Fruit fly (Drosophila melanogaster) whole organism, embryonic: ENCODE data around the gene CG32797.

Experiments used
- Atf6 ChIP-seq: fragments of 200-800 bp; sonication (Bioruptor generic); IDR thresholded peaks from 2 replicates; pipeline ENCODE4 v1.3.6; 2022; ENCODE audit warnings: missing biosample characterization, missing genetic modification characterization
- Awh ChIP-seq: fragments of 200-800 bp; sonication (Bioruptor generic); IDR thresholded peaks from 2 replicates; pipeline ENCODE4, ENCODE4 v1.3.6; 2022; ENCODE audit warnings: missing biosample characterization, missing genetic modification characterization
- CG10274 ChIP-seq: fragments of 200-800 bp; sonication (Bioruptor generic); optimal IDR thresholded peaks from 3 replicates; lab custom pipeline; 2017; ENCODE audit warnings: missing biosample characterization, mild to moderate bottlenecking, missing genetic modification characterization
- CG11085 ChIP-seq: fragments of 200-800 bp; sonication (Bioruptor generic); IDR thresholded peaks from 2 replicates; pipeline ENCODE4 v1.3.6; 2022; ENCODE audit warnings: missing biosample characterization, missing genetic modification characterization
- CG13123 ChIP-seq: fragments of 200-800 bp; sonication (Bioruptor generic); optimal IDR thresholded peaks from 2 replicates; lab custom pipeline; 2016; ENCODE audit warnings: missing biosample characterization, missing genetic modification characterization
- CG13287 ChIP-seq: fragments of 200-800 bp; sonication (Bioruptor generic); IDR thresholded peaks from 2 replicates; pipeline ENCODE4 v1.3.6; 2022; ENCODE audit warnings: missing biosample characterization, missing genetic modification characterization; ENCODE audit not compliant: partially characterized antibody
- CG14014 ChIP-seq: fragments of 200-800 bp; sonication (Bioruptor generic); IDR thresholded peaks from 2 replicates; pipeline ENCODE4 v1.3.6; 2022; ENCODE audit warnings: missing biosample characterization, missing genetic modification characterization
- CG1529 ChIP-seq: fragments of 200-800 bp; sonication (Bioruptor generic); optimal IDR thresholded peaks from 3 replicates; lab custom pipeline; 2018; ENCODE audit warnings: missing biosample characterization, missing genetic modification characterization
- CG17359 ChIP-seq: fragments of 200-800 bp; sonication (Bioruptor generic); optimal IDR thresholded peaks from 3 replicates; lab custom pipeline; 2018; ENCODE audit warnings: missing biosample characterization, mild to moderate bottlenecking, missing genetic modification characterization, moderate library complexity
- CG18476 ChIP-seq: fragments of 200-800 bp; sonication (Bioruptor generic); optimal IDR thresholded peaks from 2 replicates; lab custom pipeline; 2016; ENCODE audit warnings: missing biosample characterization, mild to moderate bottlenecking, missing genetic modification characterization
- CG2116 ChIP-seq: fragments of 200-800 bp; sonication (Bioruptor generic); optimal IDR thresholded peaks from 3 replicates; lab custom pipeline; 2018; ENCODE audit warnings: missing biosample characterization, mild to moderate bottlenecking, missing genetic modification characterization
- CG2120 ChIP-seq: fragments of 200-800 bp; sonication (Bioruptor generic); optimal IDR thresholded peaks from 3 replicates; lab custom pipeline; 2016; ENCODE audit warnings: missing biosample characterization, missing genetic modification characterization
- CG2875 ChIP-seq: fragments of 200-800 bp; sonication (Bioruptor generic); optimal IDR thresholded peaks from 2 replicates; lab custom pipeline; 2017; ENCODE audit warnings: missing biosample characterization, mild to moderate bottlenecking, missing genetic modification characterization, missing genetic modification reagents
- CG30431 ChIP-seq: fragments of 200-800 bp; sonication (Bioruptor generic); optimal IDR thresholded peaks from 2 replicates; lab custom pipeline; 2017; ENCODE audit warnings: missing biosample characterization, missing genetic modification characterization
- CG42726 ChIP-seq: fragments of 200-800 bp; sonication (Bioruptor generic); IDR thresholded peaks from 2 replicates; pipeline ENCODE4 v1.3.6; 2022; ENCODE audit warnings: missing biosample characterization, missing genetic modification characterization; ENCODE audit not compliant: partially characterized antibody
- CG4282 ChIP-seq: fragments of 200-800 bp; sonication (Bioruptor generic); optimal IDR thresholded peaks from 2 replicates; lab custom pipeline; 2016; ENCODE audit warnings: missing biosample characterization, missing genetic modification characterization
- CG4617 ChIP-seq: fragments of 200-800 bp; sonication (Bioruptor generic); optimal IDR thresholded peaks from 3 replicates; lab custom pipeline; 2016; ENCODE audit warnings: missing biosample characterization, missing genetic modification characterization, borderline replicate concordance
- CG6254 ChIP-seq: fragments of 200-800 bp; sonication (Bioruptor generic); optimal IDR thresholded peaks from 3 replicates; lab custom pipeline; 2017; ENCODE audit warnings: mild to moderate bottlenecking, missing biosample characterization, missing genetic modification reagents, missing genetic modification characterization
- CG6791 ChIP-seq: fragments of 200-800 bp; sonication (Bioruptor generic); IDR thresholded peaks from 3 replicates; pipeline ENCODE4 v1.3.6; 2022; ENCODE audit warnings: missing biosample characterization, missing genetic modification characterization; ENCODE audit not compliant: partially characterized antibody
- CG6813 ChIP-seq: fragments of 200-800 bp; sonication (Bioruptor generic); optimal IDR thresholded peaks from 2 replicates; lab custom pipeline; 2017; ENCODE audit warnings: missing biosample characterization, missing genetic modification characterization, mild to moderate bottlenecking, moderate library complexity, missing genetic modification reagents
- CG6854 ChIP-seq: fragments of 200-800 bp; sonication (Bioruptor generic); optimal IDR thresholded peaks from 3 replicates; lab custom pipeline; 2017; ENCODE audit warnings: missing biosample characterization, mild to moderate bottlenecking, missing genetic modification characterization
- CG7928 ChIP-seq: fragments of 200-800 bp; sonication (Bioruptor generic); optimal IDR thresholded peaks from 2 replicates; lab custom pipeline; 2017; ENCODE audit warnings: missing biosample characterization, mild to moderate bottlenecking, missing genetic modification characterization
- CG8281 ChIP-seq: fragments of 200-800 bp; sonication (Bioruptor generic); optimal IDR thresholded peaks from 2 replicates; lab custom pipeline; 2018; ENCODE audit warnings: missing biosample characterization, mild to moderate bottlenecking, missing genetic modification characterization, moderate library complexity
- CG9609 ChIP-seq: fragments of 200-800 bp; sonication (Bioruptor generic); optimal IDR thresholded peaks from 3 replicates; lab custom pipeline; 2016; ENCODE audit warnings: missing biosample characterization, missing genetic modification characterization
- CG9932 ChIP-seq: fragments of 200-800 bp; sonication (Bioruptor generic); IDR thresholded peaks from 2 replicates; pipeline ENCODE4 v1.3.6; 2022; ENCODE audit warnings: missing biosample characterization, missing genetic modification characterization
- CTCF ChIP-seq: fragments of 200-800 bp; sonication (Bioruptor generic); optimal IDR thresholded peaks from 2 replicates; lab custom pipeline; 2017; ENCODE audit warnings: missing biosample characterization, mild to moderate bottlenecking, missing genetic modification characterization, moderate library complexity
- CoRest ChIP-seq: fragments of 200-800 bp; sonication (Bioruptor generic); optimal IDR thresholded peaks from 3 replicates; lab custom pipeline; 2018; ENCODE audit warnings: missing biosample characterization, mild to moderate bottlenecking, missing genetic modification characterization, moderate library complexity
- H2.0 ChIP-seq: fragments of 200-800 bp; sonication (Bioruptor generic); IDR thresholded peaks from 2 replicates; pipeline ENCODE4 v1.3.6; 2022; ENCODE audit warnings: missing biosample characterization, missing genetic modification characterization
- HmgD ChIP-seq: fragments of 200-800 bp; sonication (Bioruptor generic); optimal IDR thresholded peaks from 3 replicates; lab custom pipeline; 2016; ENCODE audit warnings: missing biosample characterization, missing genetic modification characterization
- Hr3 ChIP-seq: fragments of 200-800 bp; sonication (Bioruptor generic); optimal IDR thresholded peaks from 3 replicates; lab custom pipeline; 2016; ENCODE audit warnings: missing biosample characterization, missing genetic modification characterization
- Hsf ChIP-seq: fragments of 200-800 bp; sonication (Bioruptor generic); optimal IDR thresholded peaks from 3 replicates; lab custom pipeline; 2016; ENCODE audit warnings: missing biosample characterization, missing genetic modification characterization
- Opbp ChIP-seq: fragments of 200-800 bp; sonication (Bioruptor generic); IDR thresholded peaks from 3 replicates; pipeline ENCODE4 v1.3.6; 2022; ENCODE audit warnings: missing biosample characterization, missing genetic modification characterization; ENCODE audit not compliant: partially characterized antibody
- Optix ChIP-seq: fragments of 200-800 bp; sonication (Bioruptor generic); IDR thresholded peaks from 3 replicates; pipeline ENCODE4 v1.3.6; 2022; ENCODE audit warnings: missing biosample characterization, missing genetic modification characterization
- Rx ChIP-seq: fragments of 200-800 bp; sonication (Bioruptor generic); IDR thresholded peaks from 2 replicates; pipeline ENCODE4 v1.3.6; 2022; ENCODE audit warnings: missing biosample characterization, missing genetic modification characterization
- Spps ChIP-seq: fragments of 200-800 bp; sonication (Bioruptor generic); optimal IDR thresholded peaks from 2 replicates; lab custom pipeline; 2018; ENCODE audit warnings: missing biosample characterization, mild to moderate bottlenecking, missing genetic modification characterization
- amos ChIP-seq: fragments of 200-800 bp; sonication (Bioruptor generic); IDR thresholded peaks from 2 replicates; pipeline ENCODE4 v1.3.6; 2022; ENCODE audit warnings: missing biosample characterization, missing genetic modification characterization; ENCODE audit not compliant: partially characterized antibody
- chinmo ChIP-seq: fragments of 200-800 bp; sonication (Bioruptor generic); IDR thresholded peaks from 4 replicates; pipeline ENCODE4 v1.3.6; 2022; ENCODE audit warnings: missing biosample characterization, missing genetic modification characterization; ENCODE audit not compliant: partially characterized antibody
- ci ChIP-seq: fragments of 200-800 bp; sonication (Bioruptor generic); IDR thresholded peaks from 3 replicates; pipeline ENCODE4 v1.3.6; 2022; ENCODE audit warnings: missing biosample characterization, missing genetic modification characterization
- ewg ChIP-seq: fragments of 200-800 bp; sonication (Bioruptor generic); optimal IDR thresholded peaks from 3 replicates; lab custom pipeline; 2017; ENCODE audit warnings: mild to moderate bottlenecking, missing biosample characterization, missing genetic modification reagents, missing genetic modification characterization
- exex ChIP-seq: fragments of 200-800 bp; sonication (Bioruptor generic); optimal IDR thresholded peaks from 4 replicates; lab custom pipeline; 2018; ENCODE audit warnings: missing biosample characterization, mild to moderate bottlenecking, missing genetic modification characterization, moderate library complexity
- eyg ChIP-seq: fragments of 200-800 bp; sonication (Bioruptor generic); optimal IDR thresholded peaks from 3 replicates; lab custom pipeline; 2016; ENCODE audit warnings: missing biosample characterization, missing genetic modification characterization
- ftz-f1 ChIP-seq: fragments of 200-800 bp; sonication (Bioruptor generic); optimal IDR thresholded peaks from 2 replicates; lab custom pipeline; 2016; ENCODE audit warnings: missing biosample characterization, missing genetic modification characterization
- gce ChIP-seq: fragments of 200-800 bp; sonication (Bioruptor generic); IDR thresholded peaks from 3 replicates; pipeline ENCODE4 v1.3.6; 2022; ENCODE audit warnings: missing biosample characterization, missing genetic modification characterization
- hb ChIP-seq: fragments of 200-800 bp; sonication (Bioruptor generic); IDR thresholded peaks from 3 replicates; pipeline ENCODE4 v1.3.6; 2022; ENCODE audit warnings: missing biosample characterization, missing genetic modification characterization; ENCODE audit not compliant: partially characterized antibody
- lola ChIP-seq, 3 experiments: fragments of >200 bp in 2 of 3; fragments of 200-800 bp in 1 of 3; sonication (Bioruptor generic) in 1 of 3; optimal IDR thresholded peaks; 2 replicates each; lab custom pipeline; 2017 to 2019; ENCODE audit warnings: missing biosample characterization in 3 of 3, missing genetic modification characterization in 3 of 3, mild to moderate bottlenecking in 1 of 3, moderate library complexity in 1 of 3
- mam ChIP-seq: fragments of 200-800 bp; sonication (Bioruptor generic); optimal IDR thresholded peaks from 3 replicates; lab custom pipeline; 2016; ENCODE audit warnings: missing biosample characterization, missing genetic modification characterization
- scrt ChIP-seq: fragments of 200-800 bp; sonication (Bioruptor generic); optimal IDR thresholded peaks from 2 replicates; lab custom pipeline; 2018; ENCODE audit warnings: missing biosample characterization, mild to moderate bottlenecking, missing genetic modification characterization, moderate library complexity
- sima ChIP-seq: fragments of 200-800 bp; sonication (Bioruptor generic); optimal IDR thresholded peaks from 2 replicates; lab custom pipeline; 2016; ENCODE audit warnings: missing biosample characterization, missing genetic modification characterization
- slbo ChIP-seq: fragments of 200-800 bp; sonication (Bioruptor generic); IDR thresholded peaks from 2 replicates; pipeline ENCODE4 v1.3.6; 2022; ENCODE audit warnings: missing biosample characterization, missing genetic modification characterization
- tup ChIP-seq: fragments of 200-800 bp; sonication (Bioruptor generic); optimal IDR thresholded peaks from 2 replicates; lab custom pipeline; 2016; ENCODE audit warnings: missing biosample characterization, mild to moderate bottlenecking, missing genetic modification characterization, moderate library complexity
- vvl ChIP-seq: fragments of 200-800 bp; sonication (Bioruptor generic); IDR thresholded peaks from 2 replicates; pipeline ENCODE4 v1.3.6; 2022; ENCODE audit warnings: missing biosample characterization, missing genetic modification characterization

Gene CG32797

dm6 chrX:2443798-2444197, 18.1 kb upstream of the CG32797 start, which contains the start of gene tko (continued):
- no peak for TF ChIP-seq CG6254 (GFP tag; lab: Kevin White, UChicago)
- 0 out of 2 replicates have a peak, but pooled peaks have one; percentile 18 for TF ChIP-seq CG11085
- peak; percentile 36 for TF ChIP-seq CG9609
- peak; percentile 8 for TF ChIP-seq Hsf (GFP tag; lab: Kevin White, UChicago)
- TF ChIP-seq H2.0: no peak
- TF ChIP-seq hb (GFP tag; lab: Robert Waterston, UW): peak; percentile 82
- TF ChIP-seq Atf6 (GFP tag; lab: Robert Waterston, UW): no peak
- TF ChIP-seq Spps (tag; lab: Kevin White, UChicago): no peak
- no peak for TF ChIP-seq tup (GFP tag; lab: Kevin White, UChicago)
- no peak for TF ChIP-seq CG18476 (GFP tag; lab: Kevin White, UChicago)
- TF ChIP-seq CoRest (tag; lab: Kevin White, UChicago): peak; percentile 42
- TF ChIP-seq HmgD: peak; percentile 54
- TF ChIP-seq CTCF (GFP tag; lab: Kevin White, UChicago): peak; percentile 60
- TF ChIP-seq CG4617 (GFP tag; lab: Kevin White, UChicago): peak; percentile 71
- peak; percentile 59; the same call in 1 of the 2 replicates for TF ChIP-seq vvl
- peak; percentile 53 for TF ChIP-seq ewg (GFP tag; lab: Kevin White, UChicago)
- peak; percentile 79; the same call in 2 of the 4 replicates for TF ChIP-seq chinmo (GFP tag; lab: Robert Waterston, UW)
- no peak for TF ChIP-seq Hr3 (GFP tag; lab: Kevin White, UChicago)
- TF ChIP-seq CG9932: peak; percentile 67
- 0 out of 3 replicates have a peak, but pooled peaks have one; percentile 38 for TF ChIP-seq ci
- peak; percentile 97 for TF ChIP-seq Opbp (GFP tag; lab: Robert Waterston, UW)
- peak; percentile 49; the same call in 1 of the 2 replicates for TF ChIP-seq slbo (GFP tag; lab: Robert Waterston, UW)
- peak; percentile 98 for TF ChIP-seq CG42726 (GFP tag; lab: Robert Waterston, UW)
- TF ChIP-seq CG6791: peak; percentile 96
- no peak for TF ChIP-seq CG10274 (GFP tag; lab: Kevin White, UChicago)
- TF ChIP-seq CG7928: peak; percentile 30
- TF ChIP-seq CG8281 (tag; lab: Kevin White, UChicago): no peak
- TF ChIP-seq Awh: no peak
- no peak for TF ChIP-seq CG6854 (GFP tag; lab: Kevin White, UChicago)
- TF ChIP-seq CG13287 (GFP tag; lab: Robert Waterston, UW): peak; percentile 96
- no peak for TF ChIP-seq CG13123 (GFP tag; lab: Kevin White, UChicago)
- no peak for TF ChIP-seq CG4282 (GFP tag; lab: Kevin White, UChicago)
- TF ChIP-seq sima (GFP tag; lab: Kevin White, UChicago): no peak
- no peak for TF ChIP-seq CG17359 (tag; lab: Kevin White, UChicago)
- peak; percentile 25 for TF ChIP-seq mam (GFP tag; lab: Kevin White, UChicago)
- TF ChIP-seq eyg: no peak
- no peak for TF ChIP-seq CG30431 (GFP tag; lab: Kevin White, UChicago)
- TF ChIP-seq ftz-f1 (GFP tag; lab: Kevin White, UChicago): peak; percentile 27
- peak; percentile 38 for TF ChIP-seq CG2120 (GFP tag; lab: Kevin White, UChicago)
- TF ChIP-seq CG6813 (GFP tag; lab: Kevin White, UChicago): no peak
- TF ChIP-seq scrt (GFP tag; lab: Kevin White, UChicago): peak; percentile 72
- TF ChIP-seq lola (GFP tag; optimal IDR thresholded peaks at IDR 0.05; lab: Kevin White, UChicago): no peak
- TF ChIP-seq amos (GFP tag; lab: Robert Waterston, UW): peak; percentile 99
- TF ChIP-seq CG14014 (GFP tag; lab: Robert Waterston, UW): no peak
- no peak for TF ChIP-seq CG1529 (GFP tag; lab: Kevin White, UChicago)
- no peak for TF ChIP-seq exex (tag; lab: Kevin White, UChicago)
- no peak for TF ChIP-seq gce (GFP tag; lab: Robert Waterston, UW)
- TF ChIP-seq Rx (GFP tag; lab: Robert Waterston, UW): no peak
- TF ChIP-seq CG2875 (GFP tag; lab: Kevin White, UChicago): no peak
- TF ChIP-seq CG2116 (GFP tag; lab: Kevin White, UChicago): peak; percentile 62
- no peak for TF ChIP-seq Optix
